Worm (Caenorhabditis elegans) whole organism, L3 larva: ENCODE data around the gene F42E8.1.

Experiments
- mdl-1 ChIP-seq: fragments of 150-350 bp; optimal IDR thresholded peaks from 2 replicates; lab custom pipeline; 2014; ENCODE audit warnings: missing biosample characterization, missing genetic modification characterization
- nhr-11 ChIP-seq: fragments of 150-350 bp; optimal IDR thresholded peaks from 2 replicates; lab custom pipeline; 2014; ENCODE audit warnings: missing biosample characterization, missing genetic modification characterization
- nhr-237 ChIP-seq: fragments of 150-350 bp; optimal IDR thresholded peaks from 2 replicates; lab custom pipeline; 2014; ENCODE audit warnings: missing biosample characterization, missing genetic modification characterization
- nhr-76 ChIP-seq: fragments of 150-350 bp; sonication (generic microtip); optimal IDR thresholded peaks from 5 replicates; lab custom pipeline; 2014; ENCODE audit warnings: missing biosample characterization, missing genetic modification characterization
- pha-4 ChIP-seq: fragments of 150-350 bp; optimal IDR thresholded peaks from 2 replicates; lab custom pipeline; 2014; ENCODE audit warnings: missing biosample characterization, missing genetic modification reagents, missing genetic modification characterization
- unc-62 ChIP-seq: fragments of 150-350 bp; sonication (generic microtip); optimal IDR thresholded peaks from 4 replicates; lab custom pipeline; 2014; ENCODE audit warnings: missing biosample characterization, missing genetic modification reagents, missing genetic modification characterization

DNA sequence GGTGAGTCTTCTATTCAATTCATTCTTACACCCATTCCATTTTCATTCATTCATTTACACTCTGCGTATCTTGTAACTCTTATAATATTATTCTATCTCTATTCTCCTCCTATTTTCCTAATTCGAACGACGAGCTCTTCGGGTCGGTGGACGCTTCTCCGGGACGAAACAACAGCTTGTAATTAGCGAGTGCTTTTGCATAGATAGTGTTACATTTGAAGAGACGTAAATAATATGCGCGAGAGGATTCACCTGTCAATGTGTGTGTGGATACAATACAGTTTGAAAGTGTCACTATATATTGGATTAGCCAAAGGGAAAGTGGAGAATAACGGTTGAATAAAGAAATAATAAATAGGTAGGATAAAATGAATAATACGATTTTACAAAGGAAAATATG, 41.3 kb upstream of the F42E8.1 start:
- no peak for TF ChIP-seq pha-4 (tag; lab: Kevin White, UChicago)
- TF ChIP-seq mdl-1: no peak
- no peak for TF ChIP-seq unc-62
- no peak for TF ChIP-seq nhr-237 (tag; lab: Kevin White, UChicago)
- TF ChIP-seq nhr-11 (tag; lab: Kevin White, UChicago): no peak
- no peak for TF ChIP-seq nhr-76
